Worm (Caenorhabditis elegans) whole organism, midembryonic: ENCODE results near the gene Y62E10A.13.

ENCODE experiments used
- T22C8.4 ChIP-seq: fragments of 200-800 bp; sonication (Bioruptor generic); IDR thresholded peaks from 2 replicates; pipeline ENCODE4 v1.3.6; 2022; ENCODE audit warnings: missing genetic modification characterization, missing compliant biosample characterization
- cog-1 ChIP-seq: sonication (generic microtip); optimal IDR thresholded peaks from 2 replicates; lab custom pipeline; 2016; ENCODE audit warnings: missing genetic modification characterization, missing compliant biosample characterization
- flt-1 ChIP-seq: fragments of 200-800 bp; sonication (Bioruptor generic); IDR thresholded peaks from 2 replicates; pipeline ENCODE4 v1.3.6; 2022; ENCODE audit warnings: missing genetic modification characterization, missing compliant biosample characterization
- klf-2 ChIP-seq: fragments of 200-800 bp; sonication (Bioruptor generic); conservative IDR thresholded peaks from 2 replicates; pipeline ENCODE4 v1.3.6; 2022; ENCODE audit warnings: missing genetic modification reagents, missing genetic modification characterization, missing compliant biosample characterization
- med-1 ChIP-seq: sonication (generic microtip); optimal IDR thresholded peaks from 2 replicates; lab custom pipeline; 2017; ENCODE audit warnings: missing genetic modification characterization, mild to moderate bottlenecking, missing compliant biosample characterization, antibody characterized with exemption, missing genetic modification reagents; ENCODE audit not compliant: insufficient read depth
- ref-1 ChIP-seq: fragments of 200-800 bp; sonication (Bioruptor generic); conservative IDR thresholded peaks from 2 replicates; pipeline ENCODE4 v1.3.6; 2022; ENCODE audit warnings: missing genetic modification reagents, missing genetic modification characterization, missing compliant biosample characterization
- tab-1 ChIP-seq: fragments of 200-800 bp; sonication (Bioruptor generic); IDR thresholded peaks from 2 replicates; pipeline ENCODE4 v1.3.6; 2022; ENCODE audit warnings: missing genetic modification characterization, missing compliant biosample characterization
- ztf-23 ChIP-seq: fragments of 200-800 bp; sonication (Bioruptor generic); IDR thresholded peaks from 2 replicates; pipeline ENCODE4 v1.3.6; 2022; ENCODE audit warnings: missing genetic modification reagents, missing genetic modification characterization, missing compliant biosample characterization
- ztf-29 ChIP-seq: fragments of 200-800 bp; sonication (Bioruptor generic); IDR thresholded peaks from 2 replicates; pipeline ENCODE4 v1.3.6; 2022; ENCODE audit warnings: missing genetic modification reagents, missing genetic modification characterization, missing compliant biosample characterization

Gene Y62E10A.13

ce11 chrIV:13360144-13360543 lies 38.7 kb downstream of the Y62E10A.13 start, which contains the start of gene Y62E10A.3:
Gene Y62E10A.3 (minus strand): TSS chrIV:13360244.
- no peak for TF ChIP-seq klf-2

- TF ChIP-seq cog-1: no peak
- TF ChIP-seq klf-2: no peak
- no peak for TF ChIP-seq flt-1 (GFP tag; lab: Robert Waterston, UW)
- TF ChIP-seq med-1 (GFP tag; lab: Kevin White, UChicago): no peak
- no peak for TF ChIP-seq T22C8.4 (GFP tag; lab: Robert Waterston, UW)
- TF ChIP-seq ref-1 (GFP tag; lab: Robert Waterston, UW): no peak
- TF ChIP-seq ztf-29 (GFP tag; lab: Robert Waterston, UW): no peak
- TF ChIP-seq ztf-23 (GFP tag; lab: Robert Waterston, UW): no peak
- no peak for TF ChIP-seq tab-1 (GFP tag; lab: Robert Waterston, UW)
Measured at ce11 chrIV:13358488-13358887, 40.4 kb downstream of the Y62E10A.13 start, which contains the start of gene W02A2.8. Gene W02A2.8 (minus strand): TSS chrIV:13358588.

DNA sequence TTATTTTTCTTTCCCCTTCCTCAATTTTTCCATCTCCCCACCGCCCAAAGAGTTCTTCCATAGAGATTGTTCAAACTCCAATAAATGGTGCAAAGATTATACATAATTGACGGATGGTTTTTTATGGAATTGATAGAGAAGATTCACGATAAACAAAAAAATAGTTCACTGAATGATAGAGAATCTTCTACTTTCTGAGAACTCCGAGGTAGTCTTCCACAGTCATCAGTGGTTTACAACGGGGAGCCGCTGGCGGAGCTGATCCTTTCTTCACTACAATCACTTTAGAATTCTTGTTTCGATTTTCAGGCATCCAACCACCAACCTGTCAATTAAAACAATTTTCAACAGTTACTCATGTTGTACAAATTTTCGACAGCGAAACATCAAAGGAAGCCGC lies 42.8 kb downstream of the Y62E10A.13 start:
- TF ChIP-seq klf-2 (no peak), ztf-23 (GFP tag; lab: Robert Waterston, UW) (no peak), ref-1 (GFP tag; lab: Robert Waterston, UW) (no peak), ztf-29 (GFP tag; lab: Robert Waterston, UW) (no peak), T22C8.4 (GFP tag; lab: Robert Waterston, UW) (no peak), cog-1 (no peak), flt-1 (GFP tag; lab: Robert Waterston, UW) (no peak)

- TF ChIP-seq ztf-29 (GFP tag; lab: Robert Waterston, UW): no peak
- no peak for TF ChIP-seq T22C8.4 (GFP tag; lab: Robert Waterston, UW)
- no peak for TF ChIP-seq ref-1 (GFP tag; lab: Robert Waterston, UW)
- TF ChIP-seq flt-1 (GFP tag; lab: Robert Waterston, UW): no peak
- TF ChIP-seq tab-1 (GFP tag; lab: Robert Waterston, UW): no peak
- no peak for TF ChIP-seq med-1 (GFP tag; lab: Kevin White, UChicago)
- TF ChIP-seq ztf-23 (GFP tag; lab: Robert Waterston, UW): no peak
- TF ChIP-seq klf-2: no peak
- no peak for TF ChIP-seq cog-1
Measured at ce11 chrIV:13354044-13354443, 44.8 kb downstream of the Y62E10A.13 start.

- no peak for TF ChIP-seq med-1 (GFP tag; lab: Kevin White, UChicago)
- no peak for TF ChIP-seq ztf-29 (GFP tag; lab: Robert Waterston, UW)
- TF ChIP-seq tab-1 (GFP tag; lab: Robert Waterston, UW): no peak
Measured at ce11 chrIV:13353143-13353773, 45.6 kb downstream of the Y62E10A.13 start, which contains the start of the genes rec-8 and mex-5. Gene rec-8 (minus strand): TSS chrIV:13353193. Gene mex-5 (plus strand): TSS chrIV:13353723.

DNA sequence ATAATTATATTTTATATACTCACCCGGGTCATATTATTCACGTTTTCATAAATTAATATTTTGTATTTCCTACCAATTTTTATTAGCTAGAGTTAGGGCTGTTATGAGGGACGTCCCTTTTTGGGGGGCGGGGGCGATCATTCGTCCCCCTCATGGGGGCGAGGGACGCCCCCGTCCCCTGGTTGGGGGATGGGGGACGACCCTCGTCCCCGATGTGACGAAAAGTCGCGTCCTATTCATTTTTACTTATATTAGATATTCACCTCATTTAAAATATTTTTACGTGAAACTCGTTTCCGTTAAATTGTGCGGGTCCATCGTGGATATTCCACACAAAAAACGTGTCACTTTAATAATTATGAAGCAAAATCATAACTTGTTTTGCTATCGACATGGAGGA lies 50.3 kb downstream of the Y62E10A.13 start, which contains the start of gene W02A2.12:
W02A2.12 (minus strand) TSS at position 240 of the 400 bp plus-strand sequence.
- no peak for TF ChIP-seq ref-1 (GFP tag; lab: Robert Waterston, UW)
- TF ChIP-seq ztf-29 (GFP tag; lab: Robert Waterston, UW): no peak
- TF ChIP-seq ztf-23 (GFP tag; lab: Robert Waterston, UW): no peak
- TF ChIP-seq tab-1 (GFP tag; lab: Robert Waterston, UW): no peak
- TF ChIP-seq med-1 (GFP tag; lab: Kevin White, UChicago): no peak
- no peak for TF ChIP-seq T22C8.4 (GFP tag; lab: Robert Waterston, UW)
- TF ChIP-seq flt-1 (GFP tag; lab: Robert Waterston, UW): no peak
- TF ChIP-seq klf-2: no peak
- TF ChIP-seq cog-1: no peak

DNA sequence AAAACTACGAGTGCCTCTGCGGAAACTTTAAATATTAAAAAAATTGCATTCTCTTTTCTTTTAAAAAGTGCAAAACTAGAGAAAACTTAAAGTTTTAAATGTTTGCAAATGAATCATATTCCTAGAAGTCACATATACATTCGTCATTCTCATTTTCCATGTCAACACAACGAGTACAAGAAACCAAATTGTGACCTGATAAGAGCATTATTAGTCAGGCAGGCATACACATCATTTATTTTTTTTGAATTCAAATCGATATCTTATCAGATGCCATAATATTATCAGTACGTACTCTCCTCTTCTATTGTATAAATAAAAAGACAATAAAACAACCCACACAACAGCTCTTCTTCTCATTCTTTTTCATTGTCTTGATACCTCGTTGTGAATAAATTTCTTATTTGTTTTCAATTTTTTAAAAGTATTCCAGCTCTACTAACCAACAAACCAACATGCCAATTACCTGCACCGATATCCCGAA lies 51.6 kb downstream of the Y62E10A.13 start, which contains the start of gene W02A2.9:
W02A2.9 (plus strand) TSS at position 434 of the 484 bp plus-strand sequence.
- no peak for TF ChIP-seq ref-1 (GFP tag; lab: Robert Waterston, UW)
- no peak for TF ChIP-seq flt-1 (GFP tag; lab: Robert Waterston, UW)
- no peak for TF ChIP-seq klf-2
- no peak for TF ChIP-seq ztf-29 (GFP tag; lab: Robert Waterston, UW)
- no peak for TF ChIP-seq tab-1 (GFP tag; lab: Robert Waterston, UW)
- no peak for TF ChIP-seq ztf-23 (GFP tag; lab: Robert Waterston, UW)
- TF ChIP-seq T22C8.4 (GFP tag; lab: Robert Waterston, UW): no peak
- no peak for TF ChIP-seq cog-1
- no peak for TF ChIP-seq med-1 (GFP tag; lab: Kevin White, UChicago)

- no peak for TF ChIP-seq cog-1
- no peak for TF ChIP-seq T22C8.4 (GFP tag; lab: Robert Waterston, UW)
- no peak for TF ChIP-seq ztf-23 (GFP tag; lab: Robert Waterston, UW)
- no peak for TF ChIP-seq tab-1 (GFP tag; lab: Robert Waterston, UW)
- no peak for TF ChIP-seq flt-1 (GFP tag; lab: Robert Waterston, UW)
- TF ChIP-seq ztf-29 (GFP tag; lab: Robert Waterston, UW): no peak
- TF ChIP-seq med-1 (GFP tag; lab: Kevin White, UChicago): no peak
- TF ChIP-seq klf-2: no peak
- no peak for TF ChIP-seq ref-1 (GFP tag; lab: Robert Waterston, UW)
Measured at ce11 chrIV:13346078-13346477, 52.8 kb downstream of the Y62E10A.13 start.

ce11 chrIV:13342555-13342954 lies 56.3 kb downstream of the Y62E10A.13 start, which contains the start of gene W02A2.5:
Gene W02A2.5 (plus strand): TSS chrIV:13342855.
- TF ChIP-seq ztf-23 (GFP tag; lab: Robert Waterston, UW) (no peak), flt-1 (GFP tag; lab: Robert Waterston, UW) (no peak), ref-1 (GFP tag; lab: Robert Waterston, UW) (no peak), ztf-29 (GFP tag; lab: Robert Waterston, UW) (no peak), klf-2 (no peak), T22C8.4 (GFP tag; lab: Robert Waterston, UW) (no peak), cog-1 (no peak), med-1 (GFP tag; lab: Kevin White, UChicago) (no peak), tab-1 (GFP tag; lab: Robert Waterston, UW) (no peak)
